Worm (Caenorhabditis elegans) whole organism, L4 larva: Measurements from ENCODE around the gene ceh-24.
A peak's percentile ranks its signal among the peaks of the same experiment; 100 is the strongest.

Experiments
- D1046.2 ChIP-seq: fragments of 200-800 bp; sonication (Bioruptor generic); IDR thresholded peaks from 2 replicates; pipeline ENCODE4 v1.3.6; 2022; ENCODE audit warnings: missing genetic modification characterization, missing compliant biosample characterization
- F26F4.8 ChIP-seq: fragments of 200-800 bp; sonication (Bioruptor generic); conservative IDR thresholded peaks from 2 replicates; pipeline ENCODE4 v1.3.6; 2022; ENCODE audit warnings: missing genetic modification characterization, missing compliant biosample characterization
- F37D6.2 ChIP-seq: sonication (generic microtip); optimal IDR thresholded peaks from 2 replicates; lab custom pipeline; 2016; ENCODE audit warnings: mild to moderate bottlenecking, missing genetic modification characterization, missing compliant biosample characterization
- R02D3.7 ChIP-seq: fragments of 150-350 bp; sonication (generic microtip); optimal IDR thresholded peaks from 3 replicates; lab custom pipeline; 2014; ENCODE audit warnings: missing biosample characterization, missing genetic modification characterization
- T20F7.1 ChIP-seq: fragments of 200-800 bp; sonication (Bioruptor generic); optimal IDR thresholded peaks from 2 replicates; lab custom pipeline; 2018; ENCODE audit warnings: mild to moderate bottlenecking, missing genetic modification characterization, missing compliant biosample characterization
- Y48G9A.11 ChIP-seq: fragments of 200-800 bp; sonication (Bioruptor generic); IDR thresholded peaks from 2 replicates; pipeline ENCODE4 v1.3.6; 2022; ENCODE audit warnings: missing genetic modification reagents, missing genetic modification characterization, missing compliant biosample characterization
- ZK337.2 ChIP-seq: fragments of 200-800 bp; sonication (Bioruptor generic); IDR thresholded peaks from 2 replicates; pipeline ENCODE4 v1.3.6; 2022; ENCODE audit warnings: missing genetic modification reagents, missing genetic modification characterization, missing compliant biosample characterization
- aha-1 ChIP-seq: fragments of 150-350 bp; peaks from one replicate; lab custom pipeline; 2014; ENCODE audit warnings: missing biosample characterization, missing genetic modification characterization
- aly-2 ChIP-seq: sonication (generic microtip); optimal IDR thresholded peaks from 2 replicates; lab custom pipeline; 2018; ENCODE audit warnings: missing biosample characterization, missing genetic modification characterization
- ama-1 ChIP-seq: fragments of 150-350 bp; optimal IDR thresholded peaks from 2 replicates; lab custom pipeline; 2014; ENCODE audit warnings: inconsistent platforms, mixed read lengths
- attf-4 ChIP-seq: sonication (generic microtip); optimal IDR thresholded peaks from 3 replicates; lab custom pipeline; 2017; ENCODE audit warnings: missing biosample characterization, missing genetic modification characterization
- ceh-32 ChIP-seq: sonication (generic microtip); optimal IDR thresholded peaks from 2 replicates; lab custom pipeline; 2016; ENCODE audit warnings: mild to moderate bottlenecking, missing genetic modification characterization, missing compliant biosample characterization; ENCODE audit not compliant: poor library complexity
- ceh-62 ChIP-seq: sonication (generic microtip); optimal IDR thresholded peaks from 2 replicates; lab custom pipeline; 2017; ENCODE audit warnings: missing biosample characterization, missing genetic modification characterization
- ceh-82 ChIP-seq: sonication (generic microtip); optimal IDR thresholded peaks from 2 replicates; lab custom pipeline; 2017; ENCODE audit warnings: missing biosample characterization, missing genetic modification characterization
- cey-2 ChIP-seq: sonication (generic microtip); optimal IDR thresholded peaks from 3 replicates; lab custom pipeline; 2017; ENCODE audit warnings: missing genetic modification characterization, mild to moderate bottlenecking, missing compliant biosample characterization, antibody characterized with exemption, borderline replicate concordance; ENCODE audit not compliant: insufficient read depth
- daf-16 ChIP-seq, 3 experiments: sonication (generic microtip); optimal IDR thresholded peaks; 2 replicates each; lab custom pipeline; 2016 to 2017; ENCODE audit warnings: missing genetic modification characterization in 3 of 3, missing genetic modification reagents in 3 of 3, mild to moderate bottlenecking in 2 of 3, missing compliant biosample characterization in 2 of 3, missing biosample characterization in 1 of 3, moderate library complexity in 1 of 3
- daf-19 ChIP-seq: fragments of 200-800 bp; sonication (Bioruptor generic); conservative IDR thresholded peaks from 2 replicates; pipeline ENCODE4 v1.3.6; 2022; ENCODE audit warnings: missing genetic modification characterization, missing compliant biosample characterization
- dpl-1 ChIP-seq: fragments of 150-350 bp; optimal IDR thresholded peaks from 2 replicates; lab custom pipeline; 2014; ENCODE audit warnings: missing biosample characterization, missing genetic modification reagents, missing genetic modification characterization
- dve-1 ChIP-seq: sonication (generic microtip); optimal IDR thresholded peaks from 2 replicates; lab custom pipeline; 2017; ENCODE audit warnings: antibody characterized with exemption, mild to moderate bottlenecking, missing genetic modification characterization, missing compliant biosample characterization; ENCODE audit not compliant: insufficient read depth
- egl-27 ChIP-seq: sonication (generic microtip); optimal IDR thresholded peaks from 3 replicates; lab custom pipeline; 2017; ENCODE audit warnings: missing biosample characterization, missing genetic modification reagents, missing genetic modification characterization
- gei-8 ChIP-seq: fragments of 200-800 bp; sonication (Bioruptor generic); optimal IDR thresholded peaks from 2 replicates; lab custom pipeline; 2018; ENCODE audit warnings: mild to moderate bottlenecking, missing genetic modification characterization, missing compliant biosample characterization
- hif-1 ChIP-seq, 2 experiments: sonication (generic microtip); optimal IDR thresholded peaks; 2 replicates each; lab custom pipeline; 2016 to 2017; ENCODE audit warnings: missing compliant biosample characterization in 2 of 2, missing genetic modification characterization in 2 of 2, missing genetic modification reagents in 2 of 2, missing genotype in 2 of 2, mild to moderate bottlenecking in 1 of 2
- hlh-11 ChIP-seq: fragments of 200-800 bp; sonication (Bioruptor generic); optimal IDR thresholded peaks from 2 replicates; lab custom pipeline; 2018; ENCODE audit warnings: mild to moderate bottlenecking, missing genetic modification characterization, missing compliant biosample characterization
- lin-39 ChIP-seq: fragments of 150-350 bp; optimal IDR thresholded peaks from 2 replicates; lab custom pipeline; 2014; ENCODE audit warnings: missing biosample characterization, missing genetic modification reagents, missing genetic modification characterization
- lsy-2 ChIP-seq, 2 experiments: fragments of 150-350 bp in 1 of 2; sonication (generic microtip) in 1 of 2; optimal IDR thresholded peaks; 2 replicates each; lab custom pipeline; 2014 to 2017; ENCODE audit warnings: missing biosample characterization in 2 of 2, missing genetic modification characterization in 2 of 2
- mdt-29 ChIP-seq: fragments of 200-800 bp; sonication (Bioruptor generic); IDR thresholded peaks from 2 replicates; pipeline ENCODE4 v1.3.6; 2022; ENCODE audit warnings: missing genetic modification reagents, missing genetic modification characterization, missing compliant biosample characterization
- mep-1 ChIP-seq: fragments of 150-350 bp; sonication (generic microtip); optimal IDR thresholded peaks from 3 replicates; lab custom pipeline; 2014; ENCODE audit warnings: missing biosample characterization, missing genetic modification characterization
- mes-2 ChIP-seq: sonication (generic microtip); optimal IDR thresholded peaks from 2 replicates; lab custom pipeline; 2016; ENCODE audit warnings: missing genotype, mild to moderate bottlenecking, missing genetic modification characterization, missing compliant biosample characterization; ENCODE audit not compliant: poor library complexity, severe bottlenecking
- mxl-2 ChIP-seq: fragments of 200-800 bp; sonication (Bioruptor generic); conservative IDR thresholded peaks from 2 replicates; pipeline ENCODE4 v1.3.6; 2022; ENCODE audit warnings: missing genetic modification reagents, missing genetic modification characterization, missing compliant biosample characterization
- nhr-102 ChIP-seq: sonication (generic microtip); optimal IDR thresholded peaks from 2 replicates; lab custom pipeline; 2016; ENCODE audit warnings: mild to moderate bottlenecking, missing genetic modification characterization, moderate library complexity, missing compliant biosample characterization
- nhr-11 ChIP-seq: fragments of 150-350 bp; optimal IDR thresholded peaks from 2 replicates; lab custom pipeline; 2014; ENCODE audit warnings: missing biosample characterization, missing genetic modification characterization
- nhr-111 ChIP-seq: fragments of 200-800 bp; sonication (Bioruptor generic); optimal IDR thresholded peaks from 2 replicates; lab custom pipeline; 2018; ENCODE audit warnings: mild to moderate bottlenecking, missing genetic modification characterization, missing compliant biosample characterization
- nhr-237 ChIP-seq: sonication (generic microtip); optimal IDR thresholded peaks from 2 replicates; lab custom pipeline; 2017; ENCODE audit warnings: missing biosample characterization, missing genetic modification characterization
- nhr-28 ChIP-seq: fragments of 150-350 bp; optimal IDR thresholded peaks from 2 replicates; lab custom pipeline; 2014; ENCODE audit warnings: missing biosample characterization, missing genetic modification characterization
- nhr-41 ChIP-seq: fragments of 200-800 bp; sonication (Bioruptor generic); IDR thresholded peaks from 2 replicates; pipeline ENCODE4 v1.3.6; 2022; ENCODE audit warnings: missing genetic modification reagents, missing genetic modification characterization, missing compliant biosample characterization
- nhr-48 ChIP-seq: sonication (generic microtip); optimal IDR thresholded peaks from 2 replicates; lab custom pipeline; 2016; ENCODE audit warnings: mild to moderate bottlenecking, missing genetic modification characterization, missing compliant biosample characterization
- pha-4 ChIP-seq, 2 experiments: fragments of 150-350 bp in 1 of 2; fragments of 200-800 bp in 1 of 2; sonication (Bioruptor generic) in 1 of 2; IDR thresholded peaks in 1 of 2; optimal IDR thresholded peaks in 1 of 2; 2 replicates each; pipeline versions ENCODE4 v1.3.6 to Lab custom; 2014 to 2022; ENCODE audit warnings: missing genetic modification characterization in 2 of 2, missing genetic modification reagents in 2 of 2, missing biosample characterization in 1 of 2, missing compliant biosample characterization in 1 of 2
- saeg-2 ChIP-seq: fragments of 200-800 bp; sonication (Bioruptor generic); IDR thresholded peaks from 2 replicates; pipeline ENCODE4 v1.3.6; 2022; ENCODE audit warnings: missing genetic modification reagents, missing genetic modification characterization, missing compliant biosample characterization
- set-16 ChIP-seq: fragments of 200-800 bp; sonication (Bioruptor generic); IDR thresholded peaks from 2 replicates; pipeline ENCODE4 v1.3.6; 2022; ENCODE audit warnings: missing genetic modification reagents, missing genetic modification characterization, missing compliant biosample characterization
- skn-1 ChIP-seq: fragments of 150-350 bp; optimal IDR thresholded peaks from 2 replicates; lab custom pipeline; 2014; ENCODE audit warnings: missing biosample characterization, missing genetic modification characterization
- snpc-1.2 ChIP-seq: fragments of 200-800 bp; sonication (Bioruptor generic); IDR thresholded peaks from 2 replicates; pipeline ENCODE4 v1.3.6; 2022; ENCODE audit warnings: missing genetic modification reagents, missing genetic modification characterization, missing compliant biosample characterization
- snpc-4 ChIP-seq: fragments of 150-350 bp; optimal IDR thresholded peaks from 2 replicates; lab custom pipeline; 2014; ENCODE audit warnings: missing biosample characterization, missing genetic modification characterization
- spr-1 ChIP-seq: sonication (generic microtip); optimal IDR thresholded peaks from 2 replicates; lab custom pipeline; 2016; ENCODE audit warnings: mild to moderate bottlenecking, missing genetic modification characterization, missing compliant biosample characterization
- spr-3 ChIP-seq: fragments of 200-800 bp; sonication (Bioruptor generic); optimal IDR thresholded peaks from 2 replicates; lab custom pipeline; 2018; ENCODE audit warnings: mild to moderate bottlenecking, missing genetic modification characterization, missing compliant biosample characterization
- tag-97 ChIP-seq: fragments of 200-800 bp; sonication (Bioruptor generic); IDR thresholded peaks from 2 replicates; pipeline ENCODE4 v1.3.6; 2022; ENCODE audit warnings: missing genetic modification characterization, missing compliant biosample characterization
- zag-1 ChIP-seq: fragments of 150-350 bp; optimal IDR thresholded peaks from 2 replicates; lab custom pipeline; 2014; ENCODE audit warnings: missing biosample characterization, missing genetic modification characterization
- zfp-2 ChIP-seq: sonication (generic microtip); optimal IDR thresholded peaks from 2 replicates; lab custom pipeline; 2016; ENCODE audit warnings: mild to moderate bottlenecking, missing genetic modification characterization, missing compliant biosample characterization
- zip-11 ChIP-seq: fragments of 200-800 bp; sonication (Bioruptor generic); IDR thresholded peaks from 2 replicates; pipeline ENCODE4 v1.3.6; 2022; ENCODE audit warnings: missing genetic modification characterization, missing compliant biosample characterization
- ztf-7 ChIP-seq: fragments of 150-350 bp; optimal IDR thresholded peaks from 2 replicates; lab custom pipeline; 2014; ENCODE audit warnings: missing biosample characterization, missing genetic modification characterization

ceh-24 gene

DNA sequence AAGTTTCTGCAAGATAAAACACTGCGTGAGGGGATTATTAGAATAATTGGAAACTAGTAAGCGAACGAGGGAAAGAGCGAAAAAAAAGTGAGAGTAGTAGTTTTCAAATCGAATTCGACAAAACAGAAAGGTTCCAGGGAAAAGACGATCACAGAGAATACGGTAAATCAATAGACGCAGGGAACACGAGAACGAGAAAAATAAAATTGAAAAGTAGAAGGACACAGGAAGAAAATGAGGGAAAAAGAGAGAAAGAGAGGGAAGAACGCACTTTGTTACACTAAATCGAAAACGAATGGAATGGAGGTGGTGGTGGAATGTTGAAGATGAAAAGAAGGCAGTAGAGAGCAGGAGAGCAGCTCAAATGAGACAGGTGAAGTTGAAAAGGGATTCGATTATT is 5.8 kb upstream of the ceh-24 start, which contains the start of gene swan-1:
Gene swan-1, minus strand, starts transcription at position 6 of the 400 bp plus-strand sequence.
- TF ChIP-seq attf-4 (tag; lab: Kevin White, UChicago), result no peak
- TF ChIP-seq hif-1 (tag; optimal IDR thresholded peaks at IDR 0.05; lab: Kevin White, UChicago), result no peak
- no peak for TF ChIP-seq set-16
- peak in 1 of 2 experiments; percentile 9 for TF ChIP-seq lsy-2 (tag; optimal IDR thresholded peaks at IDR 0.05; lab: Kevin White, UChicago)
- no peak for TF ChIP-seq dpl-1 (GFP tag; lab: Kevin White, UChicago)
- TF ChIP-seq snpc-4 (tag; lab: Kevin White, UChicago), result no peak
- TF ChIP-seq ceh-32, result no peak
- no peak for TF ChIP-seq spr-1 (tag; lab: Kevin White, UChicago)
- TF ChIP-seq aha-1 (tag; lab: Kevin White, UChicago), result no peak
- no peak for TF ChIP-seq skn-1
- TF ChIP-seq daf-16 (GFP tag; optimal IDR thresholded peaks at IDR 0.05; lab: Kevin White, UChicago), result peak in 1 of 2 experiments; percentile 3
- no peak for TF ChIP-seq daf-16 (tag; optimal IDR thresholded peaks at IDR 0.05; lab: Kevin White, UChicago)
- TF ChIP-seq nhr-11 (tag; lab: Kevin White, UChicago), result no peak
- TF ChIP-seq nhr-102, result no peak
- TF ChIP-seq R02D3.7 (tag; lab: Kevin White, UChicago), result no peak
- no peak for TF ChIP-seq zip-11 (GFP tag; lab: Robert Waterston, UW)
- TF ChIP-seq aly-2 (tag; lab: Kevin White, UChicago), result no peak
- TF ChIP-seq T20F7.1 (GFP tag; lab: Kevin White, UChicago), result no peak
- TF ChIP-seq tag-97 (GFP tag; lab: Robert Waterston, UW), result no peak
- TF ChIP-seq F37D6.2, result no peak
- TF ChIP-seq nhr-41 (GFP tag; lab: Robert Waterston, UW), result no peak
- no peak for TF ChIP-seq ama-1 (lab: Kevin White, UChicago)
- TF ChIP-seq hlh-11 (tag; lab: Kevin White, UChicago), result peak; percentile 1

DNA sequence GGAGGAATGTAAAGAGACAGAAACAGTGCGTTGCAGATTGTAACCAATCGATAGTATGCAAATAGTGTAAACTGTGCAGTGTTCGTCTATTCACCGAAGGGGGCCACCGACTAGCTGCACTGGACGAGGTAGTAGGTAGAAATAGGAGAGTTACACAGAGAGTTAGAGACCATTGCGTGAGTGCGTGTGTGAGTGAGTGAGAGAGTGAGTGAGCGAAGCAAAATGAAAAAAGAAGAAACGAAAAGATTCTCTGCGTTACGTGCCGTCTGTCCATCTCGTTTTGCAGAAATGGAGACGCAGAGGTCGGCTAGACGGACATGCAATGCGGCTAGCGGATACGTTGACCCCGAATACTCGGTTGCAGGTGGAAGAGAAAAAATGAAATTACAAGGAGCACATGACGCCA is 4.6 kb upstream of the ceh-24 start:
- TF ChIP-seq egl-27 (tag; lab: Kevin White, UChicago) (no peak), F26F4.8 (GFP tag; lab: Robert Waterston, UW) (no peak), zag-1 (tag; lab: Kevin White, UChicago) (no peak), mep-1 (tag; lab: Kevin White, UChicago) (no peak), spr-3 (GFP tag; lab: Kevin White, UChicago) (no peak), ceh-32 (no peak), spr-1 (tag; lab: Kevin White, UChicago) (no peak), ZK337.2 (GFP tag; lab: Robert Waterston, UW) (no peak), gei-8 (GFP tag; lab: Kevin White, UChicago) (no peak), Y48G9A.11 (GFP tag; lab: Robert Waterston, UW) (no peak), dve-1 (no peak), zip-11 (GFP tag; lab: Robert Waterston, UW) (no peak), nhr-111 (GFP tag; lab: Kevin White, UChicago) (no peak), pha-4 (GFP tag; IDR thresholded peaks at IDR 0.05; lab: Robert Waterston, UW) (no peak), pha-4 (tag; optimal IDR thresholded peaks at IDR 0.05; lab: Kevin White, UChicago) (peak; percentile 28), mes-2 (peak; percentile 75), snpc-1.2 (GFP tag; lab: Robert Waterston, UW) (no peak), D1046.2 (GFP tag; lab: Robert Waterston, UW) (no peak), zfp-2 (tag; lab: Kevin White, UChicago) (no peak), R02D3.7 (tag; lab: Kevin White, UChicago) (no peak), mdt-29 (no peak), mxl-2 (GFP tag; lab: Robert Waterston, UW) (no peak), dpl-1 (GFP tag; lab: Kevin White, UChicago) (peak; percentile 19), nhr-48 (tag; lab: Kevin White, UChicago) (peak; percentile 28), lin-39 (no peak), nhr-237 (tag; lab: Kevin White, UChicago) (no peak), attf-4 (tag; lab: Kevin White, UChicago) (no peak), ceh-82 (no peak), cey-2 (tag; lab: Kevin White, UChicago) (no peak), ceh-62 (tag; lab: Kevin White, UChicago) (no peak), ztf-7 (tag; lab: Kevin White, UChicago) (no peak), nhr-28 (tag; lab: Kevin White, UChicago) (peak; percentile 66), daf-19 (GFP tag; lab: Robert Waterston, UW) (no peak), saeg-2 (GFP tag; lab: Robert Waterston, UW) (no peak)
